Worm (Caenorhabditis elegans): ENCODE data around the gene C07A12.7.

C07A12.7 gene

DNA sequence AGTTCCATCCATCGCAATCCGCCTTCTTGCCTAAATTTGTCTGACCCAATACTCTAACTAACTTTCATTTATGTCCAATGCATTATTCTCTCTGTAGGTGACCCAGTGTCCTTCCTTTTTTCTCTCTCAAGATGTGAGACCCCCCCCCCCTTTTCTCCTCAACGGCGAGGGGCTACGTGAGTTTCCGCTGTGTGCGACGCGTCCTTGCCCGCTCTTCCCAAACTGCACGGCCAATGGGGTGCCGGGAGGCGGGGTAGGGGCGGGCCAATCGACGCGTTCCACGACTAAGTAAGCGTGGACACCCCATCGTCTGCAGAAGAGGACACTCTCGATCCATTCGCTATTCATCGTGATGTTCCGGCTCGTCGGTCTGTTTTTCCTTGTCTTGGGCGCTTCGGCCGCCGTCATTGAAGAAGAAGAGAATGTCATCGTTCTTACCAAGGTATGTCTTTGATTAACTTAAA lies 2.0 kb upstream of the C07A12.7 start, which contains the start of gene pdi-2 (continued):
- peak; percentile 34 for TF ChIP-seq T20F7.1 (GFP tag; optimal IDR thresholded peaks at IDR 0.05)
- no peak for TF ChIP-seq lin-39 (tag; optimal IDR thresholded peaks at IDR 0.05)
- no peak for TF ChIP-seq ceh-28 (tag; optimal IDR thresholded peaks at IDR 0.05)
- peak; percentile 86 for TF ChIP-seq hmg-1.1 (GFP tag; IDR thresholded peaks at IDR 0.05)
- TF ChIP-seq attf-4 (tag; optimal IDR thresholded peaks at IDR 0.05), result no peak
- TF ChIP-seq dmd-6 (GFP tag; IDR thresholded peaks at IDR 0.05), result peak; percentile 77
- TF ChIP-seq nhr-77 (tag; optimal IDR thresholded peaks at IDR 0.05), result peak; percentile 33
- no peak for TF ChIP-seq F44E2.7 (GFP tag; IDR thresholded peaks at IDR 0.05)
- peak; percentile 98 for TF ChIP-seq set-16 (GFP tag; IDR thresholded peaks at IDR 0.05)
- peak; percentile 22; the same call in 1 of the 2 replicates for TF ChIP-seq nhr-41 (GFP tag; IDR thresholded peaks at IDR 0.05)
- no peak for TF ChIP-seq daf-19 (GFP tag; conservative IDR thresholded peaks at IDR 0.05)
- TF ChIP-seq nhr-10 (tag; optimal IDR thresholded peaks at IDR 0.05), result no peak
- TF ChIP-seq lin-1 (GFP tag; IDR thresholded peaks at IDR 0.05), result peak; percentile 70; the same call in 1 of the 2 replicates
- peak; percentile 81 for TF ChIP-seq T26A8.4 (GFP tag; IDR thresholded peaks at IDR 0.05)
- no peak for TF ChIP-seq fos-1 (tag; optimal IDR thresholded peaks at IDR 0.05)
- 0 out of 2 replicates have a peak, but pooled peaks have one; percentile 25 for TF ChIP-seq Y75B8A.6 (GFP tag; IDR thresholded peaks at IDR 0.05)
- TF ChIP-seq pqm-1 (tag; optimal IDR thresholded peaks at IDR 0.05), result peak; percentile 23
- no peak for TF ChIP-seq skn-1 (tag; optimal IDR thresholded peaks at IDR 0.05)
- TF ChIP-seq aha-1 (tag), result peak; percentile 100
- TF ChIP-seq sdz-12 (GFP tag; optimal IDR thresholded peaks at IDR 0.05), result peak; percentile 27
- TF ChIP-seq dmd-8 (GFP tag; IDR thresholded peaks at IDR 0.05), result 0 out of 2 replicates have a peak, but pooled peaks have one; percentile 29
- no peak for TF ChIP-seq unc-39 (tag; optimal IDR thresholded peaks at IDR 0.05)
- TF ChIP-seq zfp-3 (GFP tag; conservative IDR thresholded peaks at IDR 0.05), result no peak
- TF ChIP-seq ceh-44 (GFP tag; IDR thresholded peaks at IDR 0.05), result no peak
- TF ChIP-seq ztf-7 (tag; optimal IDR thresholded peaks at IDR 0.05), result no peak
- peak; percentile 49 for TF ChIP-seq nhr-111 (GFP tag; optimal IDR thresholded peaks at IDR 0.05)
- TF ChIP-seq ztf-11 (tag; optimal IDR thresholded peaks at IDR 0.05), result no peak
- TF ChIP-seq nhr-237 (tag; optimal IDR thresholded peaks at IDR 0.05), result no peak
- TF ChIP-seq ceh-20 (GFP tag; IDR thresholded peaks at IDR 0.05), result no peak
- TF ChIP-seq nhr-28 (tag; optimal IDR thresholded peaks at IDR 0.05), result peak; percentile 65
- no peak for TF ChIP-seq R02D3.7 (tag; optimal IDR thresholded peaks at IDR 0.05)
- no peak for TF ChIP-seq ceh-32 (tag; optimal IDR thresholded peaks at IDR 0.05; ENCODE audit: poor library complexity)
- no peak for TF ChIP-seq zfp-2 (tag; optimal IDR thresholded peaks at IDR 0.05)
- peak; percentile 44 for TF ChIP-seq nhr-11 (tag; optimal IDR thresholded peaks at IDR 0.05)
- no peak for TF ChIP-seq spr-1 (tag; optimal IDR thresholded peaks at IDR 0.05)
- TF ChIP-seq tag-97 (GFP tag; IDR thresholded peaks at IDR 0.05), result no peak
- no peak for TF ChIP-seq zag-1 (tag; optimal IDR thresholded peaks at IDR 0.05)
- TF ChIP-seq ctbp-1 (GFP tag; IDR thresholded peaks at IDR 0.05), result peak; percentile 90
- peak; percentile 47 for TF ChIP-seq dpl-1 (GFP tag; optimal IDR thresholded peaks at IDR 0.05)
- peak; percentile 82 for TF ChIP-seq egl-43 (GFP tag; IDR thresholded peaks at IDR 0.05)
- peak; percentile 91 for TF ChIP-seq spr-3 (GFP tag; optimal IDR thresholded peaks at IDR 0.05)
- no peak for TF ChIP-seq unc-130 (GFP tag; optimal IDR thresholded peaks at IDR 0.05)
- TF ChIP-seq F49E8.2 (tag; optimal IDR thresholded peaks at IDR 0.05; ENCODE audit: borderline replicate concordance), result no peak
- TF ChIP-seq ZK337.2 (GFP tag; IDR thresholded peaks at IDR 0.05), result no peak
- no peak for TF ChIP-seq aly-2 (tag; optimal IDR thresholded peaks at IDR 0.05)
- TF ChIP-seq rbr-2 (tag; optimal IDR thresholded peaks at IDR 0.05), result peak; percentile 24
- peak; percentile 43 for TF ChIP-seq lin-38 (GFP tag; IDR thresholded peaks at IDR 0.05)
- TF ChIP-seq nhr-42 (GFP tag; IDR thresholded peaks at IDR 0.05), result no peak
- peak; percentile 76 for TF ChIP-seq ama-1 (optimal IDR thresholded peaks at IDR 0.05)
- TF ChIP-seq zip-2 (tag; optimal IDR thresholded peaks at IDR 0.05), result no peak
- no peak for TF ChIP-seq Y48G9A.11 (GFP tag; IDR thresholded peaks at IDR 0.05)
- no peak for TF ChIP-seq snpc-1.2 (GFP tag; IDR thresholded peaks at IDR 0.05)
- TF ChIP-seq lin-15B (tag; optimal IDR thresholded peaks at IDR 0.05), result no peak
- peak; percentile 42; the same call in 1 of the 2 replicates for TF ChIP-seq madf-9 (GFP tag; conservative IDR thresholded peaks at IDR 0.05)
